Fruit fly (Drosophila melanogaster): ENCODE measurements around the gene TwdlE.

dm6 chr2L:7901833-7902232 lies 41.2 kb upstream of the TwdlE start:
- no peak for TF ChIP-seq usp (GFP tag; optimal IDR thresholded peaks at IDR 0.05)
- TF ChIP-seq EcR (GFP tag; optimal IDR thresholded peaks at IDR 0.05), result no peak
- TF ChIP-seq CG8478 (optimal IDR thresholded peaks at IDR 0.05), result no peak
